Fruit fly (Drosophila melanogaster): ENCODE measurements around the gene mex1.

Gene mex1

dm6 chr3L:15514405-15514804, 5.0 kb downstream of the mex1 start (continued):
- TF ChIP-seq CG10366 (GFP tag; IDR thresholded peaks at IDR 0.05) (no peak), CG32772 (GFP tag; IDR thresholded peaks at IDR 0.05) (no peak), ind (GFP tag; optimal IDR thresholded peaks at IDR 0.05) (no peak), Sry-β (GFP tag; optimal IDR thresholded peaks at IDR 0.05) (no peak), cwo (GFP tag; optimal IDR thresholded peaks at IDR 0.05) (peak; percentile 50), phol (tag; optimal IDR thresholded peaks at IDR 0.05) (no peak), az2 (GFP tag; optimal IDR thresholded peaks at IDR 0.05) (no peak), CG18011 (GFP tag; optimal IDR thresholded peaks at IDR 0.05) (no peak), CG8765 (GFP tag; IDR thresholded peaks at IDR 0.05) (no peak), CG32532 (GFP tag; IDR thresholded peaks at IDR 0.05) (peak; percentile 60; the same call in 1 of the 2 replicates), her (GFP tag; optimal IDR thresholded peaks at IDR 0.05) (peak; percentile 35), Poxn (GFP tag; IDR thresholded peaks at IDR 0.05) (no peak), CG8089 (GFP tag; optimal IDR thresholded peaks at IDR 0.05) (no peak), CG4424 (GFP tag; optimal IDR thresholded peaks at IDR 0.05) (no peak), Usf (GFP tag; optimal IDR thresholded peaks at IDR 0.05) (no peak), D19A (tag; optimal IDR thresholded peaks at IDR 0.05) (no peak), CG11723 (GFP tag; optimal IDR thresholded peaks at IDR 0.05) (no peak), CG5953 (GFP tag; IDR thresholded peaks at IDR 0.05) (no peak), zen (tag; optimal IDR thresholded peaks at IDR 0.05) (no peak), pzg (GFP tag; optimal IDR thresholded peaks at IDR 0.05) (no peak), p53 (GFP tag; optimal IDR thresholded peaks at IDR 0.05) (no peak), unpg (GFP tag; optimal IDR thresholded peaks at IDR 0.05) (no peak), ERR (GFP tag; optimal IDR thresholded peaks at IDR 0.05) (no peak), CG31365 (tag; optimal IDR thresholded peaks at IDR 0.05) (no peak), fd96Cb (tag; optimal IDR thresholded peaks at IDR 0.05) (no peak), esg (GFP tag; conservative IDR thresholded peaks at IDR 0.05) (no peak), CG4404 (GFP tag; IDR thresholded peaks at IDR 0.05) (no peak), stwl (tag; optimal IDR thresholded peaks at IDR 0.05) (no peak), Sry-δ (GFP tag; optimal IDR thresholded peaks at IDR 0.05) (no peak), otp (GFP tag; IDR thresholded peaks at IDR 0.05) (peak; percentile 38; the same call in 1 of the 3 replicates), chinmo (GFP tag; IDR thresholded peaks at IDR 0.05; ENCODE audit: partially characterized antibody) (peak; percentile 82; the same call in 3 of the 4 replicates), eyg (GFP tag; optimal IDR thresholded peaks at IDR 0.05) (no peak), yki (optimal IDR thresholded peaks at IDR 0.05) (peak; percentile 48), inv (GFP tag; IDR thresholded peaks at IDR 0.05; ENCODE audit: partially characterized antibody) (no peak), scrt (GFP tag; optimal IDR thresholded peaks at IDR 0.05) (peak; percentile 21), CG1647 (GFP tag; optimal IDR thresholded peaks at IDR 0.05) (no peak), CG6272 (GFP tag; IDR thresholded peaks at IDR 0.05) (no peak), Hr39 (optimal IDR thresholded peaks at IDR 0.05) (no peak), sna (GFP tag; IDR thresholded peaks at IDR 0.05; ENCODE audit: partially characterized antibody) (peak; percentile 38; the same call in 1 of the 2 replicates), CG7963 (GFP tag; IDR thresholded peaks at IDR 0.05; ENCODE audit: partially characterized antibody) (no peak), CG10979 (tag; optimal IDR thresholded peaks at IDR 0.05) (no peak), sens-2 (GFP tag; IDR thresholded peaks at IDR 0.05) (no peak), Jarid2 (GFP tag; optimal IDR thresholded peaks at IDR 0.05) (no peak), H15 (GFP tag; IDR thresholded peaks at IDR 0.05) (no peak), CG3163 (GFP tag; optimal IDR thresholded peaks at IDR 0.05) (peak; percentile 88), CG7271 (tag; optimal IDR thresholded peaks at IDR 0.05) (no peak), CG4328 (GFP tag; optimal IDR thresholded peaks at IDR 0.05) (no peak), CG7987 (GFP tag; optimal IDR thresholded peaks at IDR 0.05) (peak; percentile 58), sob (GFP tag; IDR thresholded peaks at IDR 0.05) (no peak), CG13287 (GFP tag; IDR thresholded peaks at IDR 0.05; ENCODE audit: partially characterized antibody) (peak; percentile 68), sr (GFP tag; IDR thresholded peaks at IDR 0.05) (no peak), HmgD (GFP tag; optimal IDR thresholded peaks at IDR 0.05) (no peak)

Data from whole organism, embryonic.